Worm (Caenorhabditis elegans) whole organism, young adult: Measurements from ENCODE around the gene snf-7.

ENCODE experiments used
- B0035.1 ChIP-seq: sonication (generic microtip); optimal IDR thresholded peaks from 2 replicates; lab custom pipeline; 2016; ENCODE audit warnings: missing genetic modification characterization, mild to moderate bottlenecking, missing compliant biosample characterization, missing genotype, missing genetic modification reagents
- D2030.7 ChIP-seq: fragments of 200-800 bp; sonication (Bioruptor generic); IDR thresholded peaks from 2 replicates; pipeline ENCODE4 v1.3.6; 2022; ENCODE audit warnings: missing genetic modification reagents, missing genetic modification characterization, missing compliant biosample characterization
- F33H1.4 ChIP-seq: fragments of 200-800 bp; sonication (Bioruptor generic); IDR thresholded peaks from 2 replicates; pipeline ENCODE4 v1.3.6; 2022; ENCODE audit warnings: missing genetic modification reagents, missing genetic modification characterization, missing compliant biosample characterization
- F37B4.10 ChIP-seq: fragments of 200-800 bp; sonication (Bioruptor generic); IDR thresholded peaks from 2 replicates; pipeline ENCODE4 v1.3.6; 2022; ENCODE audit warnings: missing genetic modification characterization, missing compliant biosample characterization
- F52B5.7 ChIP-seq: sonication (generic microtip); optimal IDR thresholded peaks from 2 replicates; lab custom pipeline; 2016; ENCODE audit warnings: mild to moderate bottlenecking, missing genetic modification characterization, missing compliant biosample characterization
- F55B11.4 ChIP-seq: sonication (generic microtip); optimal IDR thresholded peaks from 2 replicates; lab custom pipeline; 2016; ENCODE audit warnings: missing compliant biosample characterization, missing genetic modification characterization, borderline replicate concordance; ENCODE audit not compliant: insufficient read depth
- F57A8.1 ChIP-seq: fragments of 200-800 bp; sonication (Bioruptor generic); optimal IDR thresholded peaks from 2 replicates; lab custom pipeline; 2018; ENCODE audit warnings: mild to moderate bottlenecking, missing genetic modification characterization, moderate library complexity, missing compliant biosample characterization
- K11D2.4 ChIP-seq: fragments of 200-800 bp; sonication (Bioruptor generic); IDR thresholded peaks from 2 replicates; pipeline ENCODE4 v1.3.6; 2022; ENCODE audit warnings: missing genetic modification reagents, missing genetic modification characterization, missing compliant biosample characterization
- Y53F4B.3 ChIP-seq: fragments of 200-800 bp; sonication (Bioruptor generic); IDR thresholded peaks from 2 replicates; pipeline ENCODE4 v1.3.6; 2022; ENCODE audit warnings: missing genetic modification reagents, missing genetic modification characterization, missing compliant biosample characterization
- ZK185.1 ChIP-seq: sonication (generic microtip); optimal IDR thresholded peaks from 2 replicates; lab custom pipeline; 2016; ENCODE audit warnings: mild to moderate bottlenecking, missing genetic modification characterization, missing compliant biosample characterization; ENCODE audit not compliant: poor library complexity, severe bottlenecking
- akir-1 ChIP-seq: fragments of 200-800 bp; sonication (Bioruptor generic); optimal IDR thresholded peaks from 2 replicates; lab custom pipeline; 2018; ENCODE audit warnings: mild to moderate bottlenecking, missing genetic modification characterization, moderate library complexity, missing compliant biosample characterization
- ama-1 ChIP-seq, 3 experiments: fragments of 150-350 bp in 1 of 3; sonication (generic microtip) in 2 of 3; optimal IDR thresholded peaks; 2 replicates each; lab custom pipeline; 2014 to 2018; ENCODE audit warnings: missing biosample characterization in 2 of 3, missing genetic modification characterization in 2 of 3, missing genetic modification reagents in 2 of 3
- aptf-2 ChIP-seq: fragments of 200-800 bp; sonication (Bioruptor generic); conservative IDR thresholded peaks from 2 replicates; pipeline ENCODE4 v1.3.6; 2022; ENCODE audit warnings: missing genetic modification reagents, missing genetic modification characterization, missing compliant biosample characterization
- athp-1 ChIP-seq: sonication (generic microtip); optimal IDR thresholded peaks from 2 replicates; lab custom pipeline; 2017; ENCODE audit warnings: mild to moderate bottlenecking, missing genetic modification characterization, missing compliant biosample characterization
- bed-1 ChIP-seq: fragments of 200-800 bp; sonication (Bioruptor generic); IDR thresholded peaks from 2 replicates; pipeline ENCODE4 v1.3.6; 2022; ENCODE audit warnings: missing genetic modification reagents, missing genetic modification characterization, missing compliant biosample characterization
- cebp-2 ChIP-seq: fragments of 200-800 bp; sonication (Bioruptor generic); IDR thresholded peaks from 2 replicates; pipeline ENCODE4 v1.3.6; 2022; ENCODE audit warnings: missing genetic modification characterization, missing compliant biosample characterization
- ceh-58 ChIP-seq: fragments of 200-800 bp; sonication (Bioruptor generic); IDR thresholded peaks from 2 replicates; pipeline ENCODE4 v1.3.6; 2022; ENCODE audit warnings: missing genetic modification characterization, missing compliant biosample characterization
- ceh-79 ChIP-seq: sonication (generic microtip); optimal IDR thresholded peaks from 2 replicates; lab custom pipeline; 2017; ENCODE audit warnings: mild to moderate bottlenecking, missing genetic modification characterization, missing compliant biosample characterization
- dox-1 ChIP-seq: fragments of 200-800 bp; sonication (Bioruptor generic); IDR thresholded peaks from 2 replicates; pipeline ENCODE4 v1.3.6; 2022; ENCODE audit warnings: missing genetic modification reagents, missing genetic modification characterization, missing compliant biosample characterization
- dpl-1 ChIP-seq: fragments of 150-350 bp; optimal IDR thresholded peaks from 2 replicates; lab custom pipeline; 2014; ENCODE audit warnings: missing biosample characterization, missing genetic modification reagents, missing genetic modification characterization
- efl-1 ChIP-seq: fragments of 150-350 bp; optimal IDR thresholded peaks from 2 replicates; lab custom pipeline; 2014; ENCODE audit warnings: missing biosample characterization, missing genetic modification reagents, missing genetic modification characterization
- egl-18 ChIP-seq: fragments of 200-800 bp; sonication (Bioruptor generic); IDR thresholded peaks from 2 replicates; pipeline ENCODE4 v1.3.6; 2022; ENCODE audit warnings: missing genetic modification reagents, missing genetic modification characterization, missing compliant biosample characterization
- fkh-3 ChIP-seq: sonication (generic microtip); optimal IDR thresholded peaks from 2 replicates; lab custom pipeline; 2016; ENCODE audit warnings: mild to moderate bottlenecking, missing genetic modification characterization, missing compliant biosample characterization
- gei-17 ChIP-seq: fragments of 200-800 bp; sonication (Bioruptor generic); optimal IDR thresholded peaks from 2 replicates; lab custom pipeline; 2018; ENCODE audit warnings: mild to moderate bottlenecking, missing genetic modification characterization, missing compliant biosample characterization
- him-1 ChIP-seq: sonication (generic microtip); optimal IDR thresholded peaks from 2 replicates; lab custom pipeline; 2016; ENCODE audit warnings: missing genotype, missing genetic modification reagents, missing genetic modification characterization, missing compliant biosample characterization
- hlh-26 ChIP-seq: fragments of 200-800 bp; sonication (Bioruptor generic); conservative IDR thresholded peaks from 2 replicates; pipeline ENCODE4 v1.3.6; 2022; ENCODE audit warnings: missing genetic modification reagents, missing genetic modification characterization, missing compliant biosample characterization
- lag-1 ChIP-seq: fragments of 200-800 bp; sonication (Bioruptor generic); IDR thresholded peaks from 2 replicates; pipeline ENCODE4 v1.3.6; 2022; ENCODE audit warnings: missing genetic modification reagents, missing genetic modification characterization, missing compliant biosample characterization
- lin-40 ChIP-seq: sonication (generic microtip); optimal IDR thresholded peaks from 2 replicates; lab custom pipeline; 2016; ENCODE audit warnings: missing genetic modification characterization, mild to moderate bottlenecking, missing compliant biosample characterization, missing genotype, missing genetic modification reagents
- lin-54 ChIP-seq: fragments of 200-800 bp; sonication (Bioruptor generic); optimal IDR thresholded peaks from 2 replicates; lab custom pipeline; 2018; ENCODE audit warnings: mild to moderate bottlenecking, missing genetic modification characterization, missing compliant biosample characterization
- lir-1 ChIP-seq: fragments of 200-800 bp; sonication (Bioruptor generic); conservative IDR thresholded peaks from 2 replicates; pipeline ENCODE4 v1.3.6; 2022; ENCODE audit warnings: missing genetic modification reagents, missing genetic modification characterization, missing compliant biosample characterization
- lsl-1 ChIP-seq: fragments of 200-800 bp; sonication (Bioruptor generic); optimal IDR thresholded peaks from 2 replicates; lab custom pipeline; 2018; ENCODE audit warnings: mild to moderate bottlenecking, missing genetic modification characterization, moderate library complexity, missing compliant biosample characterization
- madf-10 ChIP-seq: sonication (generic microtip); optimal IDR thresholded peaks from 2 replicates; lab custom pipeline; 2016; ENCODE audit warnings: mild to moderate bottlenecking, missing genetic modification characterization, missing compliant biosample characterization
- madf-3 ChIP-seq: fragments of 200-800 bp; sonication (Bioruptor generic); IDR thresholded peaks from 2 replicates; pipeline ENCODE4 v1.3.6; 2022; ENCODE audit warnings: missing genetic modification reagents, missing genetic modification characterization, missing compliant biosample characterization
- madf-6 ChIP-seq: fragments of 200-800 bp; sonication (Bioruptor generic); IDR thresholded peaks from 2 replicates; pipeline ENCODE4 v1.3.6; 2022; ENCODE audit warnings: missing genetic modification reagents, missing genetic modification characterization, missing compliant biosample characterization
- mxl-1 ChIP-seq: sonication (generic microtip); optimal IDR thresholded peaks from 2 replicates; lab custom pipeline; 2016; ENCODE audit warnings: missing genetic modification characterization, missing compliant biosample characterization
- nfya-2 ChIP-seq: fragments of 200-800 bp; sonication (Bioruptor generic); IDR thresholded peaks from 2 replicates; pipeline ENCODE4 v1.3.6; 2022; ENCODE audit warnings: missing genetic modification reagents, missing genetic modification characterization, missing compliant biosample characterization
- nhr-120 ChIP-seq: fragments of 200-800 bp; sonication (Bioruptor generic); IDR thresholded peaks from 2 replicates; pipeline ENCODE4 v1.3.6; 2022; ENCODE audit warnings: missing genetic modification characterization, missing compliant biosample characterization
- nhr-27 ChIP-seq: fragments of 200-800 bp; sonication (Bioruptor generic); optimal IDR thresholded peaks from 2 replicates; lab custom pipeline; 2018; ENCODE audit warnings: mild to moderate bottlenecking, missing genetic modification characterization, moderate library complexity, missing compliant biosample characterization
- nhr-80 ChIP-seq: sonication (generic microtip); optimal IDR thresholded peaks from 2 replicates; lab custom pipeline; 2016; ENCODE audit warnings: missing genetic modification characterization, missing compliant biosample characterization
- pha-4 ChIP-seq: fragments of 150-350 bp; sonication (generic microtip); optimal IDR thresholded peaks from 2 replicates; lab custom pipeline; 2014; ENCODE audit warnings: missing biosample characterization, missing genetic modification reagents, missing genetic modification characterization
- repo-1 ChIP-seq: sonication (generic microtip); optimal IDR thresholded peaks from 2 replicates; lab custom pipeline; 2017; ENCODE audit warnings: mild to moderate bottlenecking, missing genetic modification characterization, missing compliant biosample characterization
- snpc-1.3 ChIP-seq: sonication (generic microtip); optimal IDR thresholded peaks from 2 replicates; lab custom pipeline; 2017; ENCODE audit warnings: missing genetic modification characterization, mild to moderate bottlenecking, missing compliant biosample characterization, antibody characterized with exemption, moderate library complexity, missing genotype, missing genetic modification reagents; ENCODE audit not compliant: insufficient read depth
- snpc-3.4 ChIP-seq: sonication (generic microtip); optimal IDR thresholded peaks from 2 replicates; lab custom pipeline; 2017; ENCODE audit warnings: missing genetic modification characterization, mild to moderate bottlenecking, missing compliant biosample characterization, antibody characterized with exemption, moderate library complexity, missing genotype, missing genetic modification reagents
- snpc-4 ChIP-seq, 5 experiments: fragments of 150-350 bp in 1 of 5; sonication (generic microtip) in 4 of 5; optimal IDR thresholded peaks; 2 replicates each; lab custom pipeline; 2014 to 2018; ENCODE audit warnings: missing genetic modification characterization in 5 of 5, missing biosample characterization in 3 of 5, antibody characterized with exemption in 2 of 5, mild to moderate bottlenecking in 2 of 5, missing compliant biosample characterization in 2 of 5, missing genotype in 2 of 5, moderate library complexity in 2 of 5, missing genetic modification reagents in 1 of 5
- somi-1 ChIP-seq: fragments of 200-800 bp; sonication (Bioruptor generic); optimal IDR thresholded peaks from 2 replicates; lab custom pipeline; 2018; ENCODE audit warnings: mild to moderate bottlenecking, missing genetic modification characterization, missing compliant biosample characterization
- ztf-26 ChIP-seq: sonication (generic microtip); optimal IDR thresholded peaks from 2 replicates; lab custom pipeline; 2017; ENCODE audit warnings: missing genetic modification characterization, missing compliant biosample characterization
- ztf-3 ChIP-seq: fragments of 200-800 bp; sonication (Bioruptor generic); optimal IDR thresholded peaks from 2 replicates; lab custom pipeline; 2018; ENCODE audit warnings: mild to moderate bottlenecking, missing genetic modification characterization, missing compliant biosample characterization
- ztf-6 ChIP-seq: fragments of 200-800 bp; sonication (Bioruptor generic); IDR thresholded peaks from 2 replicates; pipeline ENCODE4 v1.3.6; 2022; ENCODE audit warnings: missing genetic modification reagents, missing genetic modification characterization, missing compliant biosample characterization

snf-7 gene

ce11 chrIII:12977559-12977958 is 27.7 kb upstream of the snf-7 start, which contains the start of gene ZK1010.2 (continued):
- TF ChIP-seq K11D2.4 (GFP tag; lab: Robert Waterston, UW) (no peak), repo-1 (no peak), lin-54 (GFP tag; lab: Kevin White, UChicago) (peak; percentile 78), F52B5.7 (tag; lab: Kevin White, UChicago) (no peak), somi-1 (GFP tag; lab: Kevin White, UChicago) (no peak), ztf-6 (GFP tag; lab: Robert Waterston, UW) (no peak), dpl-1 (GFP tag; lab: Kevin White, UChicago) (no peak), mxl-1 (no peak), ceh-58 (GFP tag; lab: Robert Waterston, UW) (no peak), ztf-26 (tag; lab: Kevin White, UChicago) (no peak), madf-3 (GFP tag; lab: Robert Waterston, UW) (peak; percentile 71; the same call in 1 of the 2 replicates), cebp-2 (GFP tag; lab: Robert Waterston, UW) (no peak), lin-40 (tag; lab: Kevin White, UChicago) (no peak), snpc-3.4 (no peak), F37B4.10 (no peak), lir-1 (GFP tag; lab: Robert Waterston, UW) (no peak), Y53F4B.3 (no peak), pha-4 (no peak), efl-1 (GFP tag; lab: Kevin White, UChicago) (no peak), snpc-4 (GFP tag; optimal IDR thresholded peaks at IDR 0.05; lab: Kevin White, UChicago) (no peak), snpc-4 (tag; optimal IDR thresholded peaks at IDR 0.05; lab: Kevin White, UChicago) (no peak), F57A8.1 (GFP tag; lab: Kevin White, UChicago) (no peak), nhr-27 (tag; lab: Kevin White, UChicago) (no peak), madf-10 (no peak), F55B11.4 (tag; lab: Kevin White, UChicago) (no peak), ceh-79 (tag; lab: Kevin White, UChicago) (peak; percentile 26), ama-1 (optimal IDR thresholded peaks at IDR 0.05; lab: Kevin White, UChicago) (no peak), ama-1 (GFP tag; optimal IDR thresholded peaks at IDR 0.05; lab: Kevin White, UChicago) (no peak), athp-1 (tag; lab: Kevin White, UChicago) (peak; percentile 74), lsl-1 (GFP tag; lab: Kevin White, UChicago) (peak; percentile 30), fkh-3 (tag; lab: Kevin White, UChicago) (no peak), F33H1.4 (GFP tag; lab: Robert Waterston, UW) (peak; percentile 38; the same call in 1 of the 2 replicates), nhr-120 (GFP tag; lab: Robert Waterston, UW) (no peak), ztf-3 (GFP tag; lab: Kevin White, UChicago) (no peak), lag-1 (GFP tag; lab: Robert Waterston, UW) (no peak), B0035.1 (no peak), snpc-1.3 (tag; lab: Kevin White, UChicago) (no peak), ZK185.1 (no peak), egl-18 (GFP tag; lab: Robert Waterston, UW) (no peak), him-1 (tag; lab: Kevin White, UChicago) (no peak), nfya-2 (GFP tag; lab: Robert Waterston, UW) (no peak), hlh-26 (no peak), bed-1 (no peak), aptf-2 (GFP tag; lab: Robert Waterston, UW) (no peak), akir-1 (GFP tag; lab: Kevin White, UChicago) (no peak), madf-6 (GFP tag; lab: Robert Waterston, UW) (peak; percentile 70), nhr-80 (tag; lab: Kevin White, UChicago) (no peak), gei-17 (GFP tag; lab: Kevin White, UChicago) (no peak), dox-1 (GFP tag; lab: Robert Waterston, UW) (no peak), D2030.7 (peak; percentile 41; the same call in 1 of the 2 replicates)
